Worm (Caenorhabditis elegans) whole organism, mixed stage, embryonic: ENCODE results near the gene mrt-2.

Source experiments
- bed-3 ChIP-seq: fragments of 200-800 bp; sonication (Bioruptor generic); optimal IDR thresholded peaks from 3 replicates; lab custom pipeline; 2018; ENCODE audit warnings: mild to moderate bottlenecking, missing genetic modification characterization, moderate library complexity, missing compliant biosample characterization
- blmp-1 ChIP-seq: fragments of 150-350 bp; optimal IDR thresholded peaks from 2 replicates; lab custom pipeline; 2014; ENCODE audit warnings: missing biosample characterization, missing genetic modification characterization
- ceh-43 ChIP-seq: fragments of 200-800 bp; sonication (Bioruptor generic); optimal IDR thresholded peaks from 2 replicates; lab custom pipeline; 2018; ENCODE audit warnings: mild to moderate bottlenecking, missing genetic modification characterization, moderate library complexity, missing compliant biosample characterization
- ceh-83 ChIP-seq: fragments of 200-800 bp; sonication (Bioruptor generic); optimal IDR thresholded peaks from 2 replicates; lab custom pipeline; 2018; ENCODE audit warnings: mild to moderate bottlenecking, missing genetic modification characterization, missing compliant biosample characterization
- ces-1 ChIP-seq: fragments of 150-350 bp; optimal IDR thresholded peaks from 2 replicates; lab custom pipeline; 2014; ENCODE audit warnings: missing biosample characterization, missing genetic modification reagents, missing genetic modification characterization
- drap-1 ChIP-seq: fragments of 200-800 bp; sonication (Bioruptor generic); optimal IDR thresholded peaks from 3 replicates; lab custom pipeline; 2018; ENCODE audit warnings: mild to moderate bottlenecking, missing genetic modification characterization, missing compliant biosample characterization
- elt-1 ChIP-seq: sonication (generic microtip); optimal IDR thresholded peaks from 2 replicates; lab custom pipeline; 2017; ENCODE audit warnings: missing genetic modification characterization, mild to moderate bottlenecking, missing compliant biosample characterization, antibody characterized with exemption, moderate library complexity, borderline replicate concordance; ENCODE audit not compliant: insufficient read depth
- hlh-1 ChIP-seq: fragments of 150-350 bp; optimal IDR thresholded peaks from 2 replicates; lab custom pipeline; 2014; ENCODE audit warnings: missing biosample characterization, missing genetic modification reagents, missing genetic modification characterization
- mab-5 ChIP-seq: fragments of 150-350 bp; optimal IDR thresholded peaks from 2 replicates; lab custom pipeline; 2014; ENCODE audit warnings: missing biosample characterization, missing genetic modification characterization
- nhr-28 ChIP-seq: fragments of 150-350 bp; optimal IDR thresholded peaks from 2 replicates; lab custom pipeline; 2014; ENCODE audit warnings: missing biosample characterization, missing genetic modification characterization
- snpc-4 ChIP-seq: fragments of 150-350 bp; optimal IDR thresholded peaks from 2 replicates; lab custom pipeline; 2014; ENCODE audit warnings: missing biosample characterization, missing genetic modification characterization
- unc-62 ChIP-seq: fragments of 150-350 bp; optimal IDR thresholded peaks from 2 replicates; lab custom pipeline; 2014; ENCODE audit warnings: missing biosample characterization, missing genetic modification reagents, missing genetic modification characterization
- ztf-11 ChIP-seq: fragments of 150-350 bp; optimal IDR thresholded peaks from 2 replicates; lab custom pipeline; 2014; ENCODE audit warnings: missing biosample characterization, missing genetic modification characterization

DNA sequence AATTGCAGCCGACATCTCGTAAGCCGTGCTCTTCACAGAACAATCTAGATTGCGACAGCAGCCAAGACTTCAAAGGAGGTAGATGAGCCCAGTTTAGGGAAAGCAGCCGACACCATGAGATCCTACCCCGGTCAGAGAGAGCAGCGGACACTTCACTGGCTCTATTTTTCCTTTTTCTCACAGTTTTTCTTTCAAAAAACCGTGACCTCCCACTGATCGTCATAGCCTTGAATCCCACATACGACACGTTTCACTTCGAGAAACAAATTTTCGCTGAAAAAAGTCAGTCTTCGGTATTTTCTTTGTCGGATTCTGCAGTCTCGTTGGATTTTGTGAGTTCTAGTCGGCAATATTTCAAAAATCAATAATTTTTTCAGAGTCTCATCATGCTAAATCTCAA lies 14.5 kb upstream of the mrt-2 start, which contains the start of gene Y41C4A.21:
- TF ChIP-seq nhr-28 (tag; lab: Kevin White, UChicago) (no peak), drap-1 (GFP tag; lab: Kevin White, UChicago) (no peak), snpc-4 (tag; lab: Kevin White, UChicago) (no peak), ceh-83 (GFP tag; lab: Kevin White, UChicago) (no peak), ceh-43 (GFP tag; lab: Kevin White, UChicago) (no peak), elt-1 (tag; lab: Kevin White, UChicago) (no peak), ztf-11 (tag; lab: Kevin White, UChicago) (no peak), ces-1 (GFP tag; lab: Kevin White, UChicago) (no peak), hlh-1 (tag; lab: Kevin White, UChicago) (no peak), blmp-1 (tag; lab: Kevin White, UChicago) (no peak), mab-5 (tag; lab: Kevin White, UChicago) (no peak), bed-3 (GFP tag; lab: Kevin White, UChicago) (no peak), unc-62 (GFP tag; lab: Kevin White, UChicago) (no peak)
